Worm (Caenorhabditis elegans) whole organism, L4/young adult: ENCODE data around the gene ceh-49.
"Not testable (repeated sequence)": the region's sequence is repeated elsewhere in the genome, so short reads cannot be mapped to it uniquely, and the experiment has no call there.

Source experiments
- W03F9.2 ChIP-seq: fragments of 150-350 bp; optimal IDR thresholded peaks from 2 replicates; lab custom pipeline; 2014; ENCODE audit warnings: missing biosample characterization, missing genetic modification characterization
- dao-5 ChIP-seq: sonication (generic microtip); optimal IDR thresholded peaks from 2 replicates; lab custom pipeline; 2016; ENCODE audit warnings: missing genotype, missing genetic modification characterization, moderate library complexity, missing compliant biosample characterization
- him-1 ChIP-seq: sonication (generic microtip); optimal IDR thresholded peaks from 2 replicates; lab custom pipeline; 2016; ENCODE audit warnings: missing genotype, missing genetic modification reagents, missing genetic modification characterization, missing compliant biosample characterization

ce11 chrV:6069968-6070367 is 50.0 kb downstream of the ceh-49 start, which contains the start of gene fbxa-214:
- TF ChIP-seq dao-5 (tag; lab: Kevin White, UChicago); W03F9.2 (tag; lab: Kevin White, UChicago); him-1: not testable (repeated sequence)
